Worm (Caenorhabditis elegans) whole organism, L3 larva: ENCODE measurements around the gene C10F3.7.

Source experiments
- R02D3.7 ChIP-seq: fragments of 150-350 bp; optimal IDR thresholded peaks from 2 replicates; lab custom pipeline; 2014; ENCODE audit warnings: missing biosample characterization, missing genetic modification characterization
- ZK546.5 ChIP-seq: sonication (generic microtip); optimal IDR thresholded peaks from 2 replicates; lab custom pipeline; 2017; ENCODE audit warnings: missing biosample characterization, missing genetic modification characterization
- ama-1 ChIP-seq: fragments of 150-350 bp; optimal IDR thresholded peaks from 2 replicates; lab custom pipeline; 2018
- ceh-16 ChIP-seq: sonication (generic microtip); optimal IDR thresholded peaks from 2 replicates; lab custom pipeline; 2017; ENCODE audit warnings: missing biosample characterization, missing genetic modification characterization
- ceh-28 ChIP-seq: fragments of 150-350 bp; optimal IDR thresholded peaks from 2 replicates; lab custom pipeline; 2014; ENCODE audit warnings: missing biosample characterization, missing genetic modification reagents, missing genetic modification characterization
- ceh-82 ChIP-seq: fragments of 150-350 bp; optimal IDR thresholded peaks from 2 replicates; lab custom pipeline; 2014; ENCODE audit warnings: missing biosample characterization, missing genetic modification characterization
- ceh-9 ChIP-seq: sonication (generic microtip); optimal IDR thresholded peaks from 2 replicates; lab custom pipeline; 2018; ENCODE audit warnings: missing biosample characterization, missing genetic modification characterization
- egl-27 ChIP-seq: sonication (generic microtip); optimal IDR thresholded peaks from 4 replicates; lab custom pipeline; 2017; ENCODE audit warnings: missing biosample characterization, missing genetic modification reagents, missing genetic modification characterization
- egl-5 ChIP-seq: fragments of 150-350 bp; optimal IDR thresholded peaks from 2 replicates; lab custom pipeline; 2017; ENCODE audit warnings: missing biosample characterization, missing genetic modification reagents, missing genetic modification characterization, inconsistent platforms
- elt-1 ChIP-seq: fragments of 150-350 bp; optimal IDR thresholded peaks from 2 replicates; lab custom pipeline; 2014; ENCODE audit warnings: missing biosample characterization, missing genetic modification characterization
- elt-2 ChIP-seq: sonication (generic microtip); optimal IDR thresholded peaks from 2 replicates; lab custom pipeline; 2016; ENCODE audit warnings: missing genetic modification reagents, mild to moderate bottlenecking, missing genetic modification characterization, missing compliant biosample characterization
- fkh-10 ChIP-seq: sonication (generic microtip); optimal IDR thresholded peaks from 2 replicates; lab custom pipeline; 2017; ENCODE audit warnings: missing biosample characterization, missing genetic modification reagents, missing genetic modification characterization
- fkh-2 ChIP-seq: fragments of 150-350 bp; optimal IDR thresholded peaks from 2 replicates; lab custom pipeline; 2014; ENCODE audit warnings: missing biosample characterization, missing genetic modification reagents, missing genetic modification characterization
- fos-1 ChIP-seq: fragments of 150-350 bp; optimal IDR thresholded peaks from 2 replicates; lab custom pipeline; 2014; ENCODE audit warnings: missing biosample characterization, missing genetic modification characterization
- hmg-11 ChIP-seq: sonication (generic microtip); optimal IDR thresholded peaks from 2 replicates; lab custom pipeline; 2016; ENCODE audit warnings: missing genetic modification characterization, missing compliant biosample characterization
- lin-15B ChIP-seq: fragments of 150-350 bp; optimal IDR thresholded peaks from 2 replicates; lab custom pipeline; 2014; ENCODE audit warnings: missing biosample characterization, missing genetic modification characterization
- lin-39 ChIP-seq: fragments of 150-350 bp; optimal IDR thresholded peaks from 2 replicates; lab custom pipeline; 2018; ENCODE audit warnings: missing biosample characterization, missing genetic modification reagents, missing genetic modification characterization
- mdl-1 ChIP-seq: fragments of 150-350 bp; optimal IDR thresholded peaks from 2 replicates; lab custom pipeline; 2014; ENCODE audit warnings: missing biosample characterization, missing genetic modification characterization
- nfya-1 ChIP-seq: sonication (generic microtip); optimal IDR thresholded peaks from 2 replicates; lab custom pipeline; 2017; ENCODE audit warnings: missing genetic modification characterization, mild to moderate bottlenecking, missing compliant biosample characterization, antibody characterized with exemption, moderate library complexity; ENCODE audit not compliant: insufficient read depth
- nhr-11 ChIP-seq: fragments of 150-350 bp; optimal IDR thresholded peaks from 2 replicates; lab custom pipeline; 2014; ENCODE audit warnings: missing biosample characterization, missing genetic modification characterization
- nhr-12 ChIP-seq: fragments of 150-350 bp; optimal IDR thresholded peaks from 2 replicates; lab custom pipeline; 2014; ENCODE audit warnings: missing biosample characterization, missing genetic modification characterization
- nhr-23 ChIP-seq: fragments of 150-350 bp; optimal IDR thresholded peaks from 2 replicates; lab custom pipeline; 2014; ENCODE audit warnings: missing biosample characterization, missing genetic modification reagents, missing genetic modification characterization
- nhr-25 ChIP-seq: sonication (generic microtip); optimal IDR thresholded peaks from 2 replicates; lab custom pipeline; 2017; ENCODE audit warnings: missing biosample characterization, missing genetic modification characterization
- nhr-28 ChIP-seq: fragments of 150-350 bp; optimal IDR thresholded peaks from 2 replicates; lab custom pipeline; 2014; ENCODE audit warnings: missing biosample characterization, missing genetic modification characterization
- nhr-67 ChIP-seq: fragments of 150-350 bp; optimal IDR thresholded peaks from 2 replicates; lab custom pipeline; 2014; ENCODE audit warnings: missing biosample characterization, missing genetic modification characterization
- pqm-1 ChIP-seq: fragments of 150-350 bp; optimal IDR thresholded peaks from 2 replicates; lab custom pipeline; 2017; ENCODE audit warnings: missing biosample characterization, missing genetic modification characterization, inconsistent platforms
- sea-2 ChIP-seq: fragments of 150-350 bp; sonication (generic microtip); optimal IDR thresholded peaks from 4 replicates; lab custom pipeline; 2014; ENCODE audit warnings: missing biosample characterization, missing genetic modification reagents, missing genetic modification characterization
- skn-1 ChIP-seq: fragments of 150-350 bp; optimal IDR thresholded peaks from 2 replicates; lab custom pipeline; 2014; ENCODE audit warnings: missing biosample characterization, missing genetic modification characterization
- snpc-4 ChIP-seq: fragments of 150-350 bp; optimal IDR thresholded peaks from 2 replicates; lab custom pipeline; 2014; ENCODE audit warnings: missing biosample characterization, missing genetic modification characterization
- tbx-2 ChIP-seq: sonication (generic microtip); optimal IDR thresholded peaks from 2 replicates; lab custom pipeline; 2016; ENCODE audit warnings: mild to moderate bottlenecking, missing genetic modification characterization, missing compliant biosample characterization
- unc-39 ChIP-seq: sonication (generic microtip); optimal IDR thresholded peaks from 4 replicates; lab custom pipeline; 2017; ENCODE audit warnings: missing biosample characterization, missing genetic modification characterization
- unc-62 ChIP-seq: fragments of 150-350 bp; sonication (generic microtip); optimal IDR thresholded peaks from 4 replicates; lab custom pipeline; 2014; ENCODE audit warnings: missing biosample characterization, missing genetic modification reagents, missing genetic modification characterization
- zag-1 ChIP-seq: fragments of 150-350 bp; optimal IDR thresholded peaks from 2 replicates; lab custom pipeline; 2014; ENCODE audit warnings: missing biosample characterization, missing genetic modification characterization
- ztf-11 ChIP-seq: fragments of 150-350 bp; optimal IDR thresholded peaks from 2 replicates; lab custom pipeline; 2014; ENCODE audit warnings: missing biosample characterization, missing genetic modification characterization
- ztf-4 ChIP-seq: fragments of 150-350 bp; optimal IDR thresholded peaks from 2 replicates; lab custom pipeline; 2014; ENCODE audit warnings: missing biosample characterization, missing genetic modification characterization

C10F3.7 gene

DNA sequence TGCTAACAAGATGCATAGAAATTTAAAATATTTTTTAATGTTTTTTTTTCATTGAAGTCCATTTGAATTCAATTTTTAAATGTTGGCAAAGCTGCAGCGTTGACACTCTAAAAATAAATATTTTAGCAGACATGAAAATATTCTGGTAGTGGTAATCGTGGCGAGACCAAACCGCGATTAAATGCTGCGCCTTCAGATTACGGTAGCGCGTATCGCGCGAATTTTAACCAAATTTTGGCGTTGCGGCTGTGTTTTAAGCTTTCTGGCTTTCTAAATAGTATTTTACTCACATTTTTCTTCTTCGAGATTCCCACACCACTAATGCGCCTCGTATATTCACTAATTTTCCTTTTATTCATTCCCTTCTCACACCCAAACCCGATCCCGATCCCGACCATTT is 9.5 kb upstream of the C10F3.7 start, which contains the start of gene cpg-4:
TSS of gene cpg-4 (plus strand) at position 303 of the 400 bp plus-strand sequence.
- TF ChIP-seq fkh-2 (tag; lab: Kevin White, UChicago) (no peak), unc-62 (GFP tag; lab: Kevin White, UChicago) (no peak), nfya-1 (tag; lab: Kevin White, UChicago) (no peak), ceh-82 (no peak), zag-1 (tag; lab: Kevin White, UChicago) (no peak), ama-1 (lab: Kevin White, UChicago) (no peak), nhr-67 (tag; lab: Kevin White, UChicago) (no peak), nhr-11 (tag; lab: Kevin White, UChicago) (no peak), nhr-28 (tag; lab: Kevin White, UChicago) (no peak), skn-1 (tag; lab: Kevin White, UChicago) (no peak), fos-1 (no peak), elt-1 (tag; lab: Kevin White, UChicago) (no peak), pqm-1 (tag; lab: Kevin White, UChicago) (no peak), tbx-2 (tag; lab: Kevin White, UChicago) (no peak)

DNA sequence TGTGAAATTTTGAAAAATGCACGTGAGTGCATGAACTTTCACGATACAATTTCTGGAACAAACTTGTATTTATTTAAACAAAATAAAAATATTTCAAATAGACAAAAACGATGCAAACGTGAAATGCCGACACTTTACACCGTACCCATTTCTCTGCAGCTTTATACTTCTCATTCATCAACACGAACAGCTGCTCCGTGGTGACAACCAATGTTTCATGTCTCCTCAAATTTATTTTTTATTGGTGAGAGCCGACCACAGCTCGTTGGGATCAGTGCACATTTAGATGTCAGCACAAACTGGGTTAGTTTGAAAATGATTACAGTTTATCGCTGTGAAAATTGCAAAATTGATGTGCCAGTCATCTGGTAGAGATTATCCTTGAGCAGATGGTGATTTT is 8.9 kb upstream of the C10F3.7 start:
- TF ChIP-seq ceh-16 (tag; lab: Kevin White, UChicago) (no peak), unc-62 (GFP tag; lab: Kevin White, UChicago) (no peak), ztf-4 (no peak), ceh-28 (no peak), unc-39 (tag; lab: Kevin White, UChicago) (no peak), lin-15B (no peak), sea-2 (no peak), lin-39 (peak; percentile 33), nhr-23 (no peak), nfya-1 (tag; lab: Kevin White, UChicago) (peak; percentile 2), mdl-1 (tag; lab: Kevin White, UChicago) (no peak), egl-5 (tag; lab: Kevin White, UChicago) (peak; percentile 33), ceh-9 (tag; lab: Kevin White, UChicago) (no peak), nhr-11 (tag; lab: Kevin White, UChicago) (no peak), tbx-2 (tag; lab: Kevin White, UChicago) (no peak), ZK546.5 (tag; lab: Kevin White, UChicago) (no peak)

DNA sequence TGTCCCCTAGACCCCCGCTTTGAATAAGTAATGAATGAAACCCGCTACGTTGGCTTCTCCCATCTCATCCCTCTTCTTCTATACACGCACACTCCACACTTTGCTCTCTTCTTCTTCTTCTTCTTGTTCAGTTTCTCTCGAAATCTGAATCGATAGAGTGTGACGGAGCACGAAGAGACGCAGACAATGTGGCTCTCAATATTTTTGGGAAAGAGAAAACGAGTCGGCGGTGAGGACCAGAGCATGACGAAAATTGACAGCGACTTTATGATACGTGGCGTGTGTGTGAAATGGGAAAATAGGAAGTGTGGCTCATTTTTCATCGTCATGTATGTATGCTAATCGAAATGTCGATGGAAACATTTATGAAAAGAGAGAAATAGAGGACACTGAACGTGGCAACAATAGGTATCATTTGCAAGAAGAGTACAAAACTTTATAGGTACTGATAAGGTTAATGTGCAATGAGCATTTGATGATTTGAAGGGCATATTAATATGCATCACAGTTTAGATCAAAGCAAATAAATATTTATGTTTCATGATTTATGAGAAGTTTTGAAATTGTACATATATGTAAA is 4.9 kb upstream of the C10F3.7 start:
- TF ChIP-seq nfya-1 (tag; lab: Kevin White, UChicago) (peak; percentile 68), ama-1 (lab: Kevin White, UChicago) (no peak), tbx-2 (tag; lab: Kevin White, UChicago) (no peak), ZK546.5 (tag; lab: Kevin White, UChicago) (no peak), pqm-1 (tag; lab: Kevin White, UChicago) (peak; percentile 20), fkh-10 (GFP tag; lab: Kevin White, UChicago) (peak; percentile 15), elt-2 (tag; lab: Kevin White, UChicago) (peak; percentile 70), nhr-25 (tag; lab: Kevin White, UChicago) (no peak), sea-2 (peak; percentile 44), zag-1 (tag; lab: Kevin White, UChicago) (no peak), ztf-11 (no peak), snpc-4 (tag; lab: Kevin White, UChicago) (peak; percentile 26), nhr-12 (tag; lab: Kevin White, UChicago) (no peak), unc-39 (tag; lab: Kevin White, UChicago) (no peak), lin-15B (peak; percentile 20), nhr-67 (tag; lab: Kevin White, UChicago) (no peak), skn-1 (tag; lab: Kevin White, UChicago) (peak; percentile 26), lin-39 (peak; percentile 57), egl-27 (tag; lab: Kevin White, UChicago) (peak; percentile 34), hmg-11 (peak; percentile 78), ceh-28 (peak; percentile 25), elt-1 (tag; lab: Kevin White, UChicago) (no peak)

DNA sequence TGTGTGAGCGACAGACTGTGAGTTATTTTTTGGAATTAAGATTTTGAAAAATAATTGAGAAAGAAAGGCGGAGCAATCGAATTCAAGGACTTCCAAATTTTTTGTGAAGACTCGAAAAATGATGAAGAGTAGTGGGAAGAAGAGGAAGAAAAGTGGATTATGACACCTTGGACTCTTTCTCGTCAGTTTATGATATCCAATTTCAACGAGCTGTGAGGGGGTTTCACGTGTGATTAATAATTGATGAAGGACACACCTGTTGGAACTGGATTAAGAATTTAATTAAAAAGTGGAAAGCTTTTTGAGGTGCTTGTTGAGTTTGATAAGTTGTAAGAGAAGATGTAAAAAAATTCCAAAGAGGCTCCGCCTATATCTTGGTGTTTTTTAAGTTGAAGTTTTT is 3.7 kb upstream of the C10F3.7 start, which contains the start of gene fut-8:
TSS of gene fut-8 (minus strand) at position 101 of the 400 bp plus-strand sequence.
- TF ChIP-seq R02D3.7 (tag; lab: Kevin White, UChicago) (no peak), elt-1 (tag; lab: Kevin White, UChicago) (no peak), egl-27 (tag; lab: Kevin White, UChicago) (no peak), ceh-16 (tag; lab: Kevin White, UChicago) (no peak), tbx-2 (tag; lab: Kevin White, UChicago) (no peak), ceh-9 (tag; lab: Kevin White, UChicago) (no peak)
